Worm (Caenorhabditis elegans): Measurements from ENCODE around the gene srh-194.
"Not testable (repeated sequence)": the region's sequence is repeated elsewhere in the genome, so short reads cannot be mapped to it uniquely, and the experiment has no call there.

DNA sequence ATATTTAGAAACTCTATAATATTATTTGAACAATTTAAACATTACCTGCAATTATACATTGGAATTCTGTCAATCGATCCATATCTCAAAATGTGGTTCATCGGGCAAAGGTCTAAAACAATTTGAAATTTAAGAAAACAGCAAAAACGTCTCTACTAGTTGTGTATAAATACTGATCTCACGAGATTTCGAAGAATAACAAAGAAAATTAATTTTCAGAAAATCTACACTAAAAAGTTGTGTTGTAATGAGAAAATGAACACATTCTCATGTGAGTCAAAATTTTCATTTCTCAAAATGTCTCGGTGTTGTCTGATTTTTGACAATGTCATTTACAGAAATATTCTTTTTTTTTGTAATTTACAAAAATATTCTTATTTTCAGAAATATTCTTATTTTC is 25.1 kb downstream of the srh-194 start, which contains the start of gene srt-36:
- not testable (repeated sequence) for TF ChIP-seq W03F9.2, dao-5, him-1 (tag; optimal IDR thresholded peaks at IDR 0.05)

Measured in whole organism, L4/young adult.